Worm (Caenorhabditis elegans): ENCODE data around the gene F18H3.1.

DNA sequence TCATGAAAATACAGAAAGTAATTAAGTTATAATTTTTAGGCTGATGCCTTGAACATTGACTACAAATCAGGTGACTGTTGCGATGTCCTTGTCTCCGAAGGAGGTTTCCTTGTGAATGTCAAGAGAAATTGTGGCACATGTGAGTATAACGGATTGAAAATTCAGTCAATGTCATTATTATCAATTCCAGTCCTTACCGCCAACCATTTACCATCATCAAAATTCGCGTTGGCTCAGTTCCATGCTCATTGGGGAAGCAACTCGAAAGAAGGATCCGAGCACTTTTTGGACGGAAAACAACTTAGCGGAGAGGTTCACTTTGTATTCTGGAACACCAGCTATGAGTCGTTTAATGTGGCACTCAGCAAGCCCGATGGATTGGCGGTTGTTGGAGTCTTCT is 23.9 kb downstream of the F18H3.1 start:
- no peak for TF ChIP-seq ztf-23 (GFP tag; IDR thresholded peaks at IDR 0.05)
- no peak for TF ChIP-seq ref-1 (GFP tag; conservative IDR thresholded peaks at IDR 0.05)

Data from whole organism, midembryonic.